Fruit fly (Drosophila melanogaster): Measurements from ENCODE around the gene hmw.

DNA sequence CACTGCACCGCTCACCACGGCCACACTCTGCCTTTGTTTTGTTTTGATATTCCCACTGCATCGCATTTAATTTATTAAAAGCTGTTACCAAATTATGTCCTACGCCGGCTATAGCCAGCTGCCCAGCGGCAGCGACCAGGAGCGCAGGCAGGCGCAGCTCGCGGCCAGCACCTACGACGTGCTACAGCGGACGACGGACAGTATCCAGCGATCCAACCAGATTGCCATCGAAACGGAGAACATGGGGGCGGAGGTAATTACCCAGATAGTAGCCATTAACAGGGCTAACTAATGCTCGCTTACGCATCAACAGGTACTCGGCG, 37.9 kb downstream of the hmw start:
- TF ChIP-seq CG7368 (GFP tag; optimal IDR thresholded peaks at IDR 0.05) (no peak), CG16779 (tag; optimal IDR thresholded peaks at IDR 0.05) (no peak), CG31627 (GFP tag; optimal IDR thresholded peaks at IDR 0.05) (no peak), CG1621 (tag; optimal IDR thresholded peaks at IDR 0.05) (no peak), vri (GFP tag; optimal IDR thresholded peaks at IDR 0.05) (no peak), CG6854 (GFP tag; optimal IDR thresholded peaks at IDR 0.05) (no peak), Eip78C (GFP tag) (no peak), CG10669 (GFP tag; optimal IDR thresholded peaks at IDR 0.05) (no peak), Sox102F (GFP tag; optimal IDR thresholded peaks at IDR 0.05) (no peak), lz (GFP tag; optimal IDR thresholded peaks at IDR 0.05) (no peak), Met (GFP tag; optimal IDR thresholded peaks at IDR 0.05) (no peak), CG3919 (GFP tag; optimal IDR thresholded peaks at IDR 0.05) (no peak)

Data from whole organism, prepupa.